Worm (Caenorhabditis elegans): Measurements from ENCODE around the gene dnj-14.

ce11 chrX:4667788-4668187 is 43.8 kb downstream of the dnj-14 start, which contains the start of gene mfsd-12:
- no peak for TF ChIP-seq ama-1 (optimal IDR thresholded peaks at IDR 0.05)
- no peak for TF ChIP-seq aly-1 (tag; optimal IDR thresholded peaks at IDR 0.05)
- no peak for TF ChIP-seq hnd-1 (tag; optimal IDR thresholded peaks at IDR 0.05)
- no peak for TF ChIP-seq hmg-4 (GFP tag; optimal IDR thresholded peaks at IDR 0.05)
- TF ChIP-seq flt-1 (GFP tag; IDR thresholded peaks at IDR 0.05), result no peak
- no peak for TF ChIP-seq B0310.2 (tag; optimal IDR thresholded peaks at IDR 0.05)
- no peak for TF ChIP-seq scrt-1 (GFP tag; IDR thresholded peaks at IDR 0.05)
- no peak for TF ChIP-seq ceh-13 (GFP tag; optimal IDR thresholded peaks at IDR 0.05)
- no peak for TF ChIP-seq ets-7 (tag; optimal IDR thresholded peaks at IDR 0.05)
